Worm (Caenorhabditis elegans) whole organism, L4 larva: ENCODE results near the gene rpt-4.

Experiments
- F49E8.2 ChIP-seq: sonication (generic microtip); optimal IDR thresholded peaks from 2 replicates; lab custom pipeline; 2016; ENCODE audit warnings: missing compliant biosample characterization, mild to moderate bottlenecking, missing genetic modification characterization, borderline replicate concordance
- ZK546.5 ChIP-seq, 2 experiments: sonication (generic microtip); optimal IDR thresholded peaks; 2 replicates each; lab custom pipeline; 2017; ENCODE audit warnings: missing biosample characterization in 2 of 2, missing genetic modification characterization in 2 of 2
- aly-2 ChIP-seq: sonication (generic microtip); optimal IDR thresholded peaks from 2 replicates; lab custom pipeline; 2018; ENCODE audit warnings: missing biosample characterization, missing genetic modification characterization
- ceh-20 ChIP-seq: fragments of 200-800 bp; sonication (Bioruptor generic); IDR thresholded peaks from 2 replicates; pipeline ENCODE4 v1.3.6; 2022; ENCODE audit warnings: missing genetic modification reagents, missing genetic modification characterization, missing compliant biosample characterization
- duxl-1 ChIP-seq: sonication (generic microtip); optimal IDR thresholded peaks from 2 replicates; lab custom pipeline; 2016; ENCODE audit warnings: mild to moderate bottlenecking, missing genetic modification characterization, moderate library complexity, missing compliant biosample characterization; ENCODE audit not compliant: poor library complexity
- fkh-10 ChIP-seq: fragments of 150-350 bp; optimal IDR thresholded peaks from 2 replicates; lab custom pipeline; 2014; ENCODE audit warnings: missing biosample characterization, missing genetic modification reagents, missing genetic modification characterization
- hlh-11 ChIP-seq: fragments of 200-800 bp; sonication (Bioruptor generic); optimal IDR thresholded peaks from 2 replicates; lab custom pipeline; 2018; ENCODE audit warnings: mild to moderate bottlenecking, missing genetic modification characterization, missing compliant biosample characterization
- madf-9 ChIP-seq: fragments of 200-800 bp; sonication (Bioruptor generic); conservative IDR thresholded peaks from 2 replicates; pipeline ENCODE4 v1.3.6; 2022; ENCODE audit warnings: missing genetic modification reagents, missing genetic modification characterization, missing compliant biosample characterization
- mep-1 ChIP-seq: fragments of 150-350 bp; sonication (generic microtip); optimal IDR thresholded peaks from 3 replicates; lab custom pipeline; 2014; ENCODE audit warnings: missing biosample characterization, missing genetic modification characterization
- nhr-11 ChIP-seq: fragments of 150-350 bp; optimal IDR thresholded peaks from 2 replicates; lab custom pipeline; 2014; ENCODE audit warnings: missing biosample characterization, missing genetic modification characterization
- nhr-28 ChIP-seq: fragments of 150-350 bp; optimal IDR thresholded peaks from 2 replicates; lab custom pipeline; 2014; ENCODE audit warnings: missing biosample characterization, missing genetic modification characterization
- nhr-77 ChIP-seq: fragments of 150-350 bp; optimal IDR thresholded peaks from 2 replicates; lab custom pipeline; 2014; ENCODE audit warnings: missing biosample characterization, missing genetic modification characterization
- ztf-11 ChIP-seq: fragments of 150-350 bp; optimal IDR thresholded peaks from 2 replicates; lab custom pipeline; 2014; ENCODE audit warnings: missing biosample characterization, missing genetic modification characterization

DNA sequence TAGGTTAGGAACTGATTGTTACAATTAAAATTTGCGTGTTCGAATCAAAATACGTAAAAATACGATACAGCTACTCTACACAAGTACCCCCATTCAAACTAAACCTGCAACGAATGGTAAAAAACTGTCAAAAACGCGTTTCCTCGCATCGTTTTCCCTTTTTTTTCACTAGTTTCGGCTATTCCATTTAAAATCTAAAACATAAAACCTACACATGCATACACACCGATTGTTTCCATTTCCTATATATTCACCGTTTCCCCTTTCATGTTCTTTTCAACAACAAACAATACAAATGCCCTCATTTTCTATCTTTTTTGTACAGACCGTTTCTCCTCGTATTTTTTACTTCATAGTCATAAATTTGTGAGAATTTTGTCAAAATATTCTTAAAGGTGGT lies 22.7 kb upstream of the rpt-4 start:
- TF ChIP-seq ZK546.5 (tag; optimal IDR thresholded peaks at IDR 0.05; lab: Kevin White, UChicago) (no peak), nhr-28 (tag; lab: Kevin White, UChicago) (no peak), fkh-10 (no peak), duxl-1 (no peak), mep-1 (no peak), ztf-11 (tag; lab: Kevin White, UChicago) (no peak), nhr-77 (tag; lab: Kevin White, UChicago) (no peak), F49E8.2 (tag; lab: Kevin White, UChicago) (no peak), hlh-11 (tag; lab: Kevin White, UChicago) (no peak), ceh-20 (GFP tag; lab: Robert Waterston, UW) (no peak), nhr-11 (tag; lab: Kevin White, UChicago) (no peak), madf-9 (GFP tag; lab: Robert Waterston, UW) (no peak), aly-2 (tag; lab: Kevin White, UChicago) (no peak)
